Worm (Caenorhabditis elegans): Measurements from ENCODE around the gene pxmp-4.

ce11 chrIV:307205-307604, 29.8 kb downstream of the pxmp-4 start, which contains the start of gene swt-1:
- TF ChIP-seq flt-1 (GFP tag; IDR thresholded peaks at IDR 0.05), result no peak
- TF ChIP-seq ztf-29 (GFP tag; IDR thresholded peaks at IDR 0.05), result no peak

Data from whole organism, midembryonic.